Worm (Caenorhabditis elegans) whole organism, L3 larva: ENCODE measurements around the gene oac-30.

Source experiments
- fos-1 ChIP-seq: fragments of 150-350 bp; optimal IDR thresholded peaks from 2 replicates; lab custom pipeline; 2014; ENCODE audit warnings: missing biosample characterization, missing genetic modification characterization
- nhr-11 ChIP-seq: fragments of 150-350 bp; optimal IDR thresholded peaks from 2 replicates; lab custom pipeline; 2014; ENCODE audit warnings: missing biosample characterization, missing genetic modification characterization
- nhr-23 ChIP-seq: fragments of 150-350 bp; optimal IDR thresholded peaks from 2 replicates; lab custom pipeline; 2014; ENCODE audit warnings: missing biosample characterization, missing genetic modification reagents, missing genetic modification characterization
- snpc-4 ChIP-seq: fragments of 150-350 bp; optimal IDR thresholded peaks from 2 replicates; lab custom pipeline; 2014; ENCODE audit warnings: missing biosample characterization, missing genetic modification characterization
- tbx-2 ChIP-seq: sonication (generic microtip); optimal IDR thresholded peaks from 2 replicates; lab custom pipeline; 2016; ENCODE audit warnings: mild to moderate bottlenecking, missing genetic modification characterization, missing compliant biosample characterization

DNA sequence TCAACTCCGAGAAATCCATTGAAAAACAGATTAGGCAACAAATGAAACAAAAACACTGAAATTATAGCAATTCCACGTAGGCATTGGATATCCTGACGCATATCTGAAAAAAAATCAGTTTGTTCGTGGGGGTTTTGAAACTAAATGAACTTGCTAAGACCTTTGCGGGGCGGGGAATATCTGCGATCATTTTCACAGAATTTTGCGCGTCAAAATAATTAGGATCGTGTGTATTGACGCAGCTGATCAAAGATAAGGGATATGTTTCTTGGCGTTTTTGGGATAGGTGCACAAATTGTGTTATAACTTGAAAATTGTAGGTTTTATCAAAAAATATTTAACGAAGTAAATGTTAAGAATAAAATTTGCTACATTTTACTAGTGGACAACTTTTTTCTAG lies at the start of gene oac-30:
- TF ChIP-seq nhr-11 (tag; lab: Kevin White, UChicago) (no peak), fos-1 (tag; lab: Kevin White, UChicago) (no peak), snpc-4 (tag; lab: Kevin White, UChicago) (no peak), tbx-2 (tag; lab: Kevin White, UChicago) (no peak), nhr-23 (tag; lab: Kevin White, UChicago) (no peak)
